Fruit fly (Drosophila melanogaster): ENCODE data around the gene Mco1.

The Mco1 gene

DNA sequence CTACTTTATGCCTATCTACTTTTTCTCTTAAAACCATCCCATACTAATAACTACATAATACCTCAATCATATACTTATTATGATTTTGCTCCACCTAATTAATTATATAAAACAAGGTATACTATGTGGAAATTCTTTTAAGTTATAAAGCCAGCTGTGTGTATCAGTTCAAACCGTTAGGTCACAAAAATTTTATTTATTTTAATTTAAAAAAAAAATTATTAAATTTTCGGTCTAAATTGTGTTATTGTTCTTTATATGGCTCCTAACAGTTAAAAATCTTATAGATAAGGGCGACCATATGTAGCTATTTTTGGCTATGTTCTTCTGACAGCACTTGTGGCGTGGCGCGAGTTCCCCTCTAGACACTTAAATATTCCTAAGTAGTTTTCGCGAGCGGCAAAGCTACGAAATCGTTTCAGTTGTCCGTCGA, 29.1 kb upstream of the Mco1 start, which contains the start of gene Aldh (continued):
- TF ChIP-seq fd85E (GFP tag; optimal IDR thresholded peaks at IDR 0.05) (no peak), Ets21C (GFP tag; optimal IDR thresholded peaks at IDR 0.05) (no peak), CG10631 (GFP tag; optimal IDR thresholded peaks at IDR 0.05) (peak; percentile 66), fd59A (GFP tag; optimal IDR thresholded peaks at IDR 0.05) (peak; percentile 41), salr (GFP tag; optimal IDR thresholded peaks at IDR 0.05) (peak in 1 of 2 experiments; percentile 32), dsx (GFP tag; optimal IDR thresholded peaks at IDR 0.05; ENCODE audit: poor library complexity, severe bottlenecking) (peak; percentile 62), achi (GFP tag; optimal IDR thresholded peaks at IDR 0.05) (peak; percentile 49), OdsH (GFP tag; optimal IDR thresholded peaks at IDR 0.05) (peak; percentile 53), dac (GFP tag; optimal IDR thresholded peaks at IDR 0.05) (no peak), Smox (GFP tag; optimal IDR thresholded peaks at IDR 0.05) (no peak), CG11294 (GFP tag; IDR thresholded peaks at IDR 0.05) (peak; percentile 64), eg (GFP tag; IDR thresholded peaks at IDR 0.05) (peak; percentile 65; the same call in 2 of the 3 replicates), Eip78C (GFP tag) (peak; percentile 82), ss (GFP tag; optimal IDR thresholded peaks at IDR 0.05) (peak in 1 of 2 experiments; percentile 64), Sox14 (GFP tag; optimal IDR thresholded peaks at IDR 0.05) (no peak), Blimp-1 (GFP tag; optimal IDR thresholded peaks at IDR 0.05) (no peak), Sox102F (GFP tag; optimal IDR thresholded peaks at IDR 0.05) (no peak), spab (GFP tag; optimal IDR thresholded peaks at IDR 0.05) (peak; percentile 50), Eip93F (GFP tag; optimal IDR thresholded peaks at IDR 0.05) (no peak), net (GFP tag; optimal IDR thresholded peaks at IDR 0.05) (peak; percentile 33), CG34406 (GFP tag; optimal IDR thresholded peaks at IDR 0.05) (peak; percentile 43), CG9139 (GFP tag; optimal IDR thresholded peaks at IDR 0.05) (peak; percentile 60), CG11902 (GFP tag; optimal IDR thresholded peaks at IDR 0.05) (no peak), fkh (GFP tag; optimal IDR thresholded peaks at IDR 0.05) (no peak), Met (GFP tag; optimal IDR thresholded peaks at IDR 0.05) (no peak), CG11762 (GFP tag; optimal IDR thresholded peaks at IDR 0.05; ENCODE audit: insufficient read depth) (peak; percentile 43), CG3032 (tag; optimal IDR thresholded peaks at IDR 0.05) (peak; percentile 73), CG7368 (GFP tag; optimal IDR thresholded peaks at IDR 0.05) (peak; percentile 16), CG1621 (tag; optimal IDR thresholded peaks at IDR 0.05) (peak; percentile 22)

- TF ChIP-seq CG6854 (GFP tag; optimal IDR thresholded peaks at IDR 0.05): no peak
- peak; percentile 75 for TF ChIP-seq CG11294 (GFP tag; IDR thresholded peaks at IDR 0.05)
- TF ChIP-seq CG34406 (GFP tag; optimal IDR thresholded peaks at IDR 0.05): peak; percentile 88
- peak; percentile 96 for TF ChIP-seq Hr39 (GFP tag; optimal IDR thresholded peaks at IDR 0.05)
- peak; percentile 88 for TF ChIP-seq Gug (GFP tag; IDR thresholded peaks at IDR 0.05)
- TF ChIP-seq CG11762 (GFP tag; optimal IDR thresholded peaks at IDR 0.05; ENCODE audit: insufficient read depth): peak; percentile 80
- peak; percentile 49 for TF ChIP-seq Eip93F (GFP tag; optimal IDR thresholded peaks at IDR 0.05)
- TF ChIP-seq Eip78C (GFP tag): peak; percentile 97
- TF ChIP-seq CG6163 (GFP tag; IDR thresholded peaks at IDR 0.05): peak; percentile 94
- TF ChIP-seq Lpt (GFP tag; optimal IDR thresholded peaks at IDR 0.05): peak; percentile 88
- TF ChIP-seq Met (GFP tag; optimal IDR thresholded peaks at IDR 0.05): peak; percentile 98
- peak; percentile 91 for TF ChIP-seq Sox102F (GFP tag; optimal IDR thresholded peaks at IDR 0.05)
- peak; percentile 95 for TF ChIP-seq acj6 (GFP tag; optimal IDR thresholded peaks at IDR 0.05)
- TF ChIP-seq svp (GFP tag): peak; percentile 97
- peak; percentile 90 for TF ChIP-seq Smox (GFP tag; optimal IDR thresholded peaks at IDR 0.05)
- TF ChIP-seq dsx (GFP tag; optimal IDR thresholded peaks at IDR 0.05; ENCODE audit: poor library complexity, severe bottlenecking): peak; percentile 91
- peak; percentile 97 for TF ChIP-seq Sox14 (GFP tag; optimal IDR thresholded peaks at IDR 0.05)
- peak; percentile 95 for TF ChIP-seq pdm3 (GFP tag; optimal IDR thresholded peaks at IDR 0.05)
- peak; percentile 87 for TF ChIP-seq Hr4 (GFP tag; optimal IDR thresholded peaks at IDR 0.05)
- peak; percentile 95 for TF ChIP-seq lz (GFP tag; optimal IDR thresholded peaks at IDR 0.05)
- peak; percentile 92 for TF ChIP-seq Sox15 (GFP tag; optimal IDR thresholded peaks at IDR 0.05)
- peak; percentile 89 for TF ChIP-seq eg (GFP tag; IDR thresholded peaks at IDR 0.05)
- peak; percentile 65 for TF ChIP-seq CG4318 (GFP tag; optimal IDR thresholded peaks at IDR 0.05)
- TF ChIP-seq CG3919 (GFP tag; optimal IDR thresholded peaks at IDR 0.05): peak; percentile 96
- peak; percentile 94 for TF ChIP-seq OdsH (GFP tag; optimal IDR thresholded peaks at IDR 0.05)
- peak; percentile 86 for TF ChIP-seq CG32006 (GFP tag; optimal IDR thresholded peaks at IDR 0.05)
- TF ChIP-seq Ets96B (tag; optimal IDR thresholded peaks at IDR 0.05): peak; percentile 96
- peak; percentile 70 for TF ChIP-seq CG8119 (GFP tag; IDR thresholded peaks at IDR 0.05)
- TF ChIP-seq CG10631 (GFP tag; optimal IDR thresholded peaks at IDR 0.05): peak; percentile 94
- TF ChIP-seq CG6808 (GFP tag; optimal IDR thresholded peaks at IDR 0.05): peak; percentile 86
- TF ChIP-seq achi (GFP tag; optimal IDR thresholded peaks at IDR 0.05): peak; percentile 91
- peak; percentile 91 for TF ChIP-seq CG16779 (tag; optimal IDR thresholded peaks at IDR 0.05)
These were observed 28.3 kb upstream of the Mco1 start for dm6 chr2L:9388013-9388605.
